Worm (Caenorhabditis elegans) whole organism, L1 larva: ENCODE results near the gene cgt-3.
A peak's percentile ranks its signal among the peaks of the same experiment; 100 is the strongest.

ENCODE experiments used
- C16A3.4 ChIP-seq: fragments of 150-350 bp; optimal IDR thresholded peaks from 2 replicates; lab custom pipeline; 2014; ENCODE audit warnings: missing biosample characterization, missing genetic modification characterization
- C34B4.2 ChIP-seq: sonication (generic microtip); optimal IDR thresholded peaks from 2 replicates; lab custom pipeline; 2017; ENCODE audit warnings: mild to moderate bottlenecking, missing genetic modification characterization, missing compliant biosample characterization
- F16B12.6 ChIP-seq: fragments of 150-350 bp; optimal IDR thresholded peaks from 2 replicates; lab custom pipeline; 2014; ENCODE audit warnings: missing biosample characterization, missing genetic modification characterization
- alr-1 ChIP-seq: fragments of 200-800 bp; sonication (Bioruptor generic); optimal IDR thresholded peaks from 2 replicates; lab custom pipeline; 2018; ENCODE audit warnings: borderline replicate concordance, mild to moderate bottlenecking, missing genetic modification characterization, missing compliant biosample characterization
- aly-2 ChIP-seq: fragments of 150-350 bp; optimal IDR thresholded peaks from 2 replicates; lab custom pipeline; 2014; ENCODE audit warnings: missing biosample characterization, missing genetic modification characterization
- ama-1 ChIP-seq: fragments of 150-350 bp; optimal IDR thresholded peaks from 2 replicates; lab custom pipeline; 2014
- ceh-63 ChIP-seq: fragments of 200-800 bp; sonication (Bioruptor generic); optimal IDR thresholded peaks from 2 replicates; lab custom pipeline; 2018; ENCODE audit warnings: mild to moderate bottlenecking, missing genetic modification characterization, missing compliant biosample characterization
- ceh-82 ChIP-seq, 3 experiments: fragments of 150-350 bp in 1 of 3; sonication (generic microtip) in 2 of 3; optimal IDR thresholded peaks; 2 replicates each; lab custom pipeline; 2014 to 2017; ENCODE audit warnings: missing biosample characterization in 3 of 3, missing genetic modification characterization in 3 of 3
- ceh-88 ChIP-seq: fragments of 200-800 bp; sonication (Bioruptor generic); IDR thresholded peaks from 2 replicates; pipeline ENCODE4 v1.3.6; 2022; ENCODE audit warnings: missing genetic modification characterization, missing compliant biosample characterization
- efl-1 ChIP-seq, 4 experiments: fragments of 150-350 bp; optimal IDR thresholded peaks in 3 of 4; peaks in 1 of 4; 1 replicate in 1 of 4; 2 replicates in 3 of 4; lab custom pipeline; 2014; ENCODE audit warnings: missing biosample characterization in 2 of 4, missing genetic modification characterization in 2 of 4, missing genetic modification reagents in 2 of 4
- efl-3 ChIP-seq: fragments of 200-800 bp; sonication (Bioruptor generic); optimal IDR thresholded peaks from 2 replicates; lab custom pipeline; 2018; ENCODE audit warnings: mild to moderate bottlenecking, missing genetic modification characterization, missing compliant biosample characterization
- egl-13 ChIP-seq: sonication (generic microtip); optimal IDR thresholded peaks from 2 replicates; lab custom pipeline; 2016; ENCODE audit warnings: missing genotype, missing genetic modification reagents, missing genetic modification characterization, missing compliant biosample characterization
- egl-27 ChIP-seq, 2 experiments: fragments of 150-350 bp in 1 of 2; sonication (generic microtip); optimal IDR thresholded peaks; 3 replicates each; lab custom pipeline; 2017 to 2018; ENCODE audit warnings: missing biosample characterization in 2 of 2, missing genetic modification characterization in 2 of 2, missing genetic modification reagents in 2 of 2
- elt-3 ChIP-seq, 6 experiments: fragments of 150-350 bp in 1 of 6; sonication (generic microtip); optimal IDR thresholded peaks; 2 replicates each; lab custom pipeline; 2017 to 2018; ENCODE audit warnings: missing biosample characterization in 6 of 6, missing genetic modification characterization in 6 of 6, inconsistent platforms in 1 of 6
- ets-5 ChIP-seq: fragments of 200-800 bp; sonication (Bioruptor generic); IDR thresholded peaks from 2 replicates; pipeline ENCODE4 v1.3.6; 2022; ENCODE audit warnings: missing genetic modification characterization, missing compliant biosample characterization
- fkh-8 ChIP-seq: sonication (generic microtip); optimal IDR thresholded peaks from 2 replicates; lab custom pipeline; 2016; ENCODE audit warnings: mild to moderate bottlenecking, missing genetic modification characterization, missing compliant biosample characterization
- grh-1 ChIP-seq: fragments of 200-800 bp; sonication (Bioruptor generic); IDR thresholded peaks from 2 replicates; pipeline ENCODE4 v1.3.6; 2022; ENCODE audit warnings: missing genetic modification reagents, missing genetic modification characterization, missing compliant biosample characterization
- hlh-4 ChIP-seq: sonication (generic microtip); optimal IDR thresholded peaks from 2 replicates; lab custom pipeline; 2016; ENCODE audit warnings: mild to moderate bottlenecking, missing genetic modification characterization, missing compliant biosample characterization
- lin-14 ChIP-seq: fragments of 200-800 bp; sonication (Bioruptor generic); optimal IDR thresholded peaks from 2 replicates; lab custom pipeline; 2018; ENCODE audit warnings: mild to moderate bottlenecking, missing genetic modification characterization, moderate library complexity, missing compliant biosample characterization
- lin-15B ChIP-seq: fragments of 150-350 bp; sonication (generic microtip); optimal IDR thresholded peaks from 3 replicates; lab custom pipeline; 2014; ENCODE audit warnings: missing biosample characterization, missing genetic modification characterization
- lin-39 ChIP-seq: fragments of 150-350 bp; optimal IDR thresholded peaks from 2 replicates; lab custom pipeline; 2014; ENCODE audit warnings: missing biosample characterization, missing genetic modification reagents, missing genetic modification characterization
- lir-3 ChIP-seq: sonication (generic microtip); optimal IDR thresholded peaks from 2 replicates; lab custom pipeline; 2016; ENCODE audit warnings: mild to moderate bottlenecking, missing genetic modification characterization, moderate library complexity, missing compliant biosample characterization; ENCODE audit not compliant: poor library complexity
- lsy-2 ChIP-seq, 2 experiments: fragments of 150-350 bp; optimal IDR thresholded peaks; 2 replicates each; lab custom pipeline; 2014; ENCODE audit warnings: missing biosample characterization in 2 of 2, missing genetic modification characterization in 2 of 2
- mdl-1 ChIP-seq, 2 experiments: fragments of 150-350 bp; optimal IDR thresholded peaks; 2 replicates each; lab custom pipeline; 2014 to 2017; ENCODE audit warnings: missing biosample characterization in 2 of 2, missing genetic modification characterization in 2 of 2, inconsistent platforms in 1 of 2
- nhr-11 ChIP-seq: fragments of 150-350 bp; optimal IDR thresholded peaks from 2 replicates; lab custom pipeline; 2014; ENCODE audit warnings: missing biosample characterization, missing genetic modification characterization
- nhr-12 ChIP-seq: sonication (generic microtip); optimal IDR thresholded peaks from 2 replicates; lab custom pipeline; 2017; ENCODE audit warnings: missing biosample characterization, missing genetic modification characterization
- nhr-19 ChIP-seq: fragments of 200-800 bp; sonication (Bioruptor generic); conservative IDR thresholded peaks from 2 replicates; pipeline ENCODE4 v1.3.6; 2022; ENCODE audit warnings: missing genetic modification characterization, missing compliant biosample characterization
- nhr-20 ChIP-seq: sonication (generic microtip); optimal IDR thresholded peaks from 2 replicates; lab custom pipeline; 2016; ENCODE audit warnings: mild to moderate bottlenecking, missing genetic modification characterization, missing compliant biosample characterization
- nhr-237 ChIP-seq: fragments of 150-350 bp; optimal IDR thresholded peaks from 2 replicates; lab custom pipeline; 2014; ENCODE audit warnings: missing biosample characterization, missing genetic modification characterization
- nhr-28 ChIP-seq: fragments of 150-350 bp; optimal IDR thresholded peaks from 2 replicates; lab custom pipeline; 2014; ENCODE audit warnings: missing biosample characterization, missing genetic modification characterization
- nhr-47 ChIP-seq: sonication (generic microtip); optimal IDR thresholded peaks from 2 replicates; lab custom pipeline; 2016; ENCODE audit warnings: mild to moderate bottlenecking, missing genetic modification characterization, moderate library complexity, missing compliant biosample characterization
- nhr-71 ChIP-seq: sonication (generic microtip); optimal IDR thresholded peaks from 2 replicates; lab custom pipeline; 2016; ENCODE audit warnings: mild to moderate bottlenecking, missing genetic modification characterization, moderate library complexity, missing compliant biosample characterization
- nhr-76 ChIP-seq: sonication (generic microtip); optimal IDR thresholded peaks from 2 replicates; lab custom pipeline; 2017; ENCODE audit warnings: missing biosample characterization, missing genetic modification characterization
- nhr-84 ChIP-seq: sonication (generic microtip); optimal IDR thresholded peaks from 2 replicates; lab custom pipeline; 2017; ENCODE audit warnings: missing biosample characterization, missing genetic modification characterization
- nhr-85 ChIP-seq: sonication (generic microtip); peaks from one replicate; lab custom pipeline; 2016; ENCODE audit warnings: missing genetic modification characterization, inconsistent platforms, missing compliant biosample characterization
- nhr-90 ChIP-seq: sonication (generic microtip); optimal IDR thresholded peaks from 2 replicates; lab custom pipeline; 2016; ENCODE audit warnings: mild to moderate bottlenecking, missing genetic modification characterization, missing compliant biosample characterization; ENCODE audit not compliant: poor library complexity
- pag-3 ChIP-seq: sonication (generic microtip); optimal IDR thresholded peaks from 2 replicates; lab custom pipeline; 2017; ENCODE audit warnings: missing genetic modification characterization, mild to moderate bottlenecking, missing compliant biosample characterization, antibody characterized with exemption, borderline replicate concordance; ENCODE audit not compliant: insufficient read depth
- pax-3 ChIP-seq: fragments of 200-800 bp; sonication (Bioruptor generic); optimal IDR thresholded peaks from 2 replicates; lab custom pipeline; 2018; ENCODE audit warnings: mild to moderate bottlenecking, missing genetic modification characterization, moderate library complexity, missing compliant biosample characterization
- rnt-1 ChIP-seq: sonication (generic microtip); optimal IDR thresholded peaks from 2 replicates; lab custom pipeline; 2016; ENCODE audit warnings: mild to moderate bottlenecking, missing genetic modification characterization, moderate library complexity, missing compliant biosample characterization
- sox-4 ChIP-seq: sonication (generic microtip); optimal IDR thresholded peaks from 2 replicates; lab custom pipeline; 2016; ENCODE audit warnings: missing genetic modification characterization, missing compliant biosample characterization
- sptf-1 ChIP-seq: fragments of 150-350 bp; optimal IDR thresholded peaks from 2 replicates; lab custom pipeline; 2014; ENCODE audit warnings: missing biosample characterization, missing genetic modification characterization
- sup-37 ChIP-seq: fragments of 200-800 bp; sonication (Bioruptor generic); optimal IDR thresholded peaks from 2 replicates; lab custom pipeline; 2018; ENCODE audit warnings: mild to moderate bottlenecking, missing genetic modification characterization, missing compliant biosample characterization
- swsn-7 ChIP-seq: sonication (generic microtip); optimal IDR thresholded peaks from 2 replicates; lab custom pipeline; 2016; ENCODE audit warnings: missing genetic modification characterization, missing compliant biosample characterization
- tbx-2 ChIP-seq: sonication (generic microtip); optimal IDR thresholded peaks from 2 replicates; lab custom pipeline; 2016; ENCODE audit warnings: missing genetic modification characterization, missing compliant biosample characterization
- tlp-1 ChIP-seq: fragments of 150-350 bp; optimal IDR thresholded peaks from 2 replicates; lab custom pipeline; 2014; ENCODE audit warnings: missing biosample characterization, missing genetic modification characterization
- unc-130 ChIP-seq: fragments of 150-350 bp; optimal IDR thresholded peaks from 2 replicates; lab custom pipeline; 2017; ENCODE audit warnings: missing biosample characterization, missing genetic modification characterization, inconsistent platforms
- unc-62 ChIP-seq: fragments of 150-350 bp; optimal IDR thresholded peaks from 2 replicates; lab custom pipeline; 2014; ENCODE audit warnings: missing biosample characterization, missing genetic modification reagents, missing genetic modification characterization
- unc-86 ChIP-seq: sonication (generic microtip); optimal IDR thresholded peaks from 2 replicates; lab custom pipeline; 2016; ENCODE audit warnings: missing genetic modification characterization, missing compliant biosample characterization
- unc-98 ChIP-seq: fragments of 200-800 bp; sonication (Bioruptor generic); IDR thresholded peaks from 2 replicates; pipeline ENCODE4 v1.3.6; 2022; ENCODE audit warnings: missing genetic modification characterization, missing compliant biosample characterization
- vab-15 ChIP-seq: sonication (generic microtip); optimal IDR thresholded peaks from 2 replicates; lab custom pipeline; 2017; ENCODE audit warnings: missing genotype, mild to moderate bottlenecking, missing genetic modification characterization, missing compliant biosample characterization
- zag-1 ChIP-seq: fragments of 150-350 bp; optimal IDR thresholded peaks from 2 replicates; lab custom pipeline; 2014; ENCODE audit warnings: missing biosample characterization, missing genetic modification characterization

cgt-3 gene

ce11 chrII:5895870-5896269, 15.3 kb upstream of the cgt-3 start, which contains the start of gene F59G1.4:
TSS of gene F59G1.4 (plus strand) at chrII:5896170.
- TF ChIP-seq fkh-8 (tag; lab: Kevin White, UChicago): peak; percentile 3
- TF ChIP-seq rnt-1 (tag; lab: Kevin White, UChicago): no peak
- no peak for TF ChIP-seq efl-1 (optimal IDR thresholded peaks at IDR 0.05; lab: Kevin White, UChicago)
- TF ChIP-seq efl-1 (GFP tag; optimal IDR thresholded peaks at IDR 0.05 in 1 of 2; lab: Kevin White, UChicago): peak in 1 of 2 experiments; percentile 10
- TF ChIP-seq, all 84 proteins: peak for 2

ce11 chrII:5896512-5896911, 14.6 kb upstream of the cgt-3 start:
- no peak for TF ChIP-seq efl-3
- no peak for TF ChIP-seq tlp-1
- no peak for TF ChIP-seq sup-37 (GFP tag; lab: Kevin White, UChicago)
- peak; percentile 9 for TF ChIP-seq swsn-7
- no peak for TF ChIP-seq hlh-4
- peak; percentile 72 for TF ChIP-seq fkh-8 (tag; lab: Kevin White, UChicago)
- TF ChIP-seq nhr-11 (tag; lab: Kevin White, UChicago): peak; percentile 82
- TF ChIP-seq nhr-85 (tag; lab: Kevin White, UChicago): no peak
- no peak for TF ChIP-seq elt-3 (tag; optimal IDR thresholded peaks at IDR 0.05; lab: Kevin White, UChicago)
- no peak for TF ChIP-seq sptf-1 (tag; lab: Kevin White, UChicago)
- TF ChIP-seq nhr-20 (tag; lab: Kevin White, UChicago): no peak
- no peak for TF ChIP-seq ceh-82 (tag; optimal IDR thresholded peaks at IDR 0.05; lab: Kevin White, UChicago)
- TF ChIP-seq unc-62 (GFP tag; lab: Kevin White, UChicago): no peak
- TF ChIP-seq lin-39 (tag; lab: Kevin White, UChicago): no peak
- no peak for TF ChIP-seq C34B4.2 (tag; lab: Kevin White, UChicago)
- no peak for TF ChIP-seq ceh-88
- TF ChIP-seq ets-5 (GFP tag; lab: Robert Waterston, UW): no peak
- TF ChIP-seq mdl-1 (tag; optimal IDR thresholded peaks at IDR 0.05; lab: Kevin White, UChicago): no peak
- TF ChIP-seq nhr-12 (tag; lab: Kevin White, UChicago): no peak
- no peak for TF ChIP-seq nhr-76 (tag; lab: Kevin White, UChicago)
- no peak for TF ChIP-seq tbx-2 (tag; lab: Kevin White, UChicago)
- TF ChIP-seq alr-1 (tag; lab: Kevin White, UChicago): no peak
- TF ChIP-seq lin-14: peak; percentile 57
- TF ChIP-seq sox-4: peak; percentile 1
- TF ChIP-seq nhr-47 (tag; lab: Kevin White, UChicago): peak; percentile 35
- no peak for TF ChIP-seq nhr-28 (tag; lab: Kevin White, UChicago)
- TF ChIP-seq nhr-90 (tag; lab: Kevin White, UChicago): no peak
- no peak for TF ChIP-seq pag-3 (tag; lab: Kevin White, UChicago)
- TF ChIP-seq unc-130 (tag; lab: Kevin White, UChicago): no peak
- TF ChIP-seq ama-1 (lab: Kevin White, UChicago): no peak
- no peak for TF ChIP-seq aly-2 (tag; lab: Kevin White, UChicago)
- no peak for TF ChIP-seq zag-1 (tag; lab: Kevin White, UChicago)
- TF ChIP-seq ceh-63 (GFP tag; lab: Kevin White, UChicago): no peak
- TF ChIP-seq nhr-19 (GFP tag; lab: Robert Waterston, UW): no peak
- no peak for TF ChIP-seq grh-1 (GFP tag; lab: Robert Waterston, UW)
- TF ChIP-seq unc-98 (GFP tag; lab: Robert Waterston, UW): no peak
- no peak for TF ChIP-seq lir-3 (tag; lab: Kevin White, UChicago)
- TF ChIP-seq lin-15B (tag; lab: Kevin White, UChicago): no peak
- TF ChIP-seq vab-15: no peak
- TF ChIP-seq egl-27 (tag; optimal IDR thresholded peaks at IDR 0.05; lab: Kevin White, UChicago): no peak
- peak; percentile 64 for TF ChIP-seq nhr-71 (tag; lab: Kevin White, UChicago)
- TF ChIP-seq lsy-2 (tag; optimal IDR thresholded peaks at IDR 0.05; lab: Kevin White, UChicago): no peak
- TF ChIP-seq unc-86 (tag; lab: Kevin White, UChicago): no peak
- TF ChIP-seq nhr-84 (tag; lab: Kevin White, UChicago): no peak
- TF ChIP-seq F16B12.6 (tag; lab: Kevin White, UChicago): no peak
- TF ChIP-seq pax-3 (tag; lab: Kevin White, UChicago): peak; percentile 62
- peak; percentile 25 for TF ChIP-seq nhr-237 (tag; lab: Kevin White, UChicago)
- no peak for TF ChIP-seq C16A3.4 (tag; lab: Kevin White, UChicago)
- no peak for TF ChIP-seq egl-13 (tag; lab: Kevin White, UChicago)
